Worm (Caenorhabditis elegans): ENCODE results near the gene F46C5.1.
A peak's percentile ranks its signal among the peaks of the same experiment; 100 is the strongest.

DNA sequence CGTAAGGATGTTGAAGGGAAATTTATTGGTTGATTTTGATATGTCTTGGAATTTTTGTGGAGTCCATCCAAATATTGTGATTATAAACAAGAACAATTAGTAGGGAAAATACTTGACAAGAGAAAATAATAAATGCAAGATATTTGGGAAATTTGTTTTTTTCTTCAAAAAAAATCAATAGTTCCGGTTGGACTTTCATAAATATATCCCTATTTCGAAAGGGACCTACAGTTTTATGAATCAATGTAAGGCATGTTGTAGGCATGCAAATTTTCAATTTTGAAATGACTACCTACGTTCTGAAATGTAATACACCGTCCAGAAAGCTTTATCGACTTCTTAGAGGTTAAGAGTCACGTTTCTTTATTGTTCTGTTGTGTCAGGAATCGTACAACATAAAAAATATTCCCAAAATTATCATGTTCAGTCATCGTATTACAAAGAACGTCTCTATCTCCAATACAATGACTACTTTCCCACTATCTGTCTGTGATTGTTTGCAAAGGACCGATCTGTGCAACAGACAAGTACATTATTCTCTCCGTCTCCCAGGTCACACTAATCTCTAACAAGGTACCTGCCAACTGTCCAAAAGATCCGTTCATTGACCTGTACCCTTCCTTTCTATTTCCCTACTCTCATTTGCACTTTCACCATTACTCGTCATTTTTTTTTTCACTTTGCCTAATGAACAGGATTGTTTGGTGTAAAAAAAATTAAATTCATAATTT lies 31.0 kb downstream of the F46C5.1 start, which contains the start of gene F07H5.13:
- TF ChIP-seq nhr-28 (tag; optimal IDR thresholded peaks at IDR 0.05) (no peak), jun-1 (tag; optimal IDR thresholded peaks at IDR 0.05) (no peak), vab-15 (tag; optimal IDR thresholded peaks at IDR 0.05) (no peak), elt-2 (tag; optimal IDR thresholded peaks at IDR 0.05) (peak; percentile 42), fos-1 (tag; optimal IDR thresholded peaks at IDR 0.05) (no peak), unc-62 (GFP tag; optimal IDR thresholded peaks at IDR 0.05) (no peak), fkh-10 (GFP tag; optimal IDR thresholded peaks at IDR 0.05) (no peak)

Measured in whole organism, L1 larva.